Worm (Caenorhabditis elegans) whole organism, young adult: Measurements from ENCODE around the gene sdz-16.

Experiments
- F49E8.2 ChIP-seq: sonication (generic microtip); optimal IDR thresholded peaks from 3 replicates; lab custom pipeline; 2017; ENCODE audit warnings: missing genetic modification characterization, mild to moderate bottlenecking, missing compliant biosample characterization, antibody characterized with exemption, moderate library complexity; ENCODE audit not compliant: insufficient read depth
- Y79H2A.3 ChIP-seq: fragments of 200-800 bp; sonication (Bioruptor generic); conservative IDR thresholded peaks from 2 replicates; pipeline ENCODE4 v1.3.6; 2022; ENCODE audit warnings: missing genetic modification reagents, missing genetic modification characterization, missing compliant biosample characterization
- ama-1 ChIP-seq, 3 experiments: fragments of 150-350 bp in 1 of 3; sonication (generic microtip) in 2 of 3; optimal IDR thresholded peaks; 2 replicates each; lab custom pipeline; 2014 to 2018; ENCODE audit warnings: missing biosample characterization in 2 of 3, missing genetic modification characterization in 2 of 3, missing genetic modification reagents in 2 of 3
- ceh-58 ChIP-seq: fragments of 200-800 bp; sonication (Bioruptor generic); IDR thresholded peaks from 2 replicates; pipeline ENCODE4 v1.3.6; 2022; ENCODE audit warnings: missing genetic modification characterization, missing compliant biosample characterization
- egl-44 ChIP-seq: fragments of 200-800 bp; sonication (Bioruptor generic); IDR thresholded peaks from 2 replicates; pipeline ENCODE4 v1.3.6; 2022; ENCODE audit warnings: missing genetic modification reagents, missing genetic modification characterization, missing compliant biosample characterization
- nhr-90 ChIP-seq: sonication (generic microtip); optimal IDR thresholded peaks from 2 replicates; lab custom pipeline; 2016; ENCODE audit warnings: missing genotype, mild to moderate bottlenecking, missing genetic modification characterization, missing compliant biosample characterization
- ztf-26 ChIP-seq: sonication (generic microtip); optimal IDR thresholded peaks from 2 replicates; lab custom pipeline; 2017; ENCODE audit warnings: missing genetic modification characterization, missing compliant biosample characterization
- ztf-6 ChIP-seq: fragments of 200-800 bp; sonication (Bioruptor generic); IDR thresholded peaks from 2 replicates; pipeline ENCODE4 v1.3.6; 2022; ENCODE audit warnings: missing genetic modification reagents, missing genetic modification characterization, missing compliant biosample characterization

ce11 chrV:17322397-17322909, 5.3 kb downstream of the sdz-16 start, which contains the start of gene F31E9.3:
- no peak for TF ChIP-seq egl-44
- no peak for TF ChIP-seq Y79H2A.3 (GFP tag; lab: Robert Waterston, UW)
- TF ChIP-seq F49E8.2 (tag; lab: Kevin White, UChicago): no peak
- no peak for TF ChIP-seq ceh-58 (GFP tag; lab: Robert Waterston, UW)
- TF ChIP-seq ama-1 (optimal IDR thresholded peaks at IDR 0.05; lab: Kevin White, UChicago): no peak
- no peak for TF ChIP-seq ama-1 (GFP tag; optimal IDR thresholded peaks at IDR 0.05; lab: Kevin White, UChicago)
- TF ChIP-seq ztf-6 (GFP tag; lab: Robert Waterston, UW): no peak
- TF ChIP-seq nhr-90 (tag; lab: Kevin White, UChicago): no peak
- TF ChIP-seq ztf-26 (tag; lab: Kevin White, UChicago): no peak
